Fruit fly (Drosophila melanogaster) whole organism, embryonic: ENCODE data around the gene meep.
A peak's percentile ranks its signal among the peaks of the same experiment; 100 is the strongest.

Experiments
- Adf1 ChIP-seq: fragments of 200-800 bp; sonication (Bioruptor generic); IDR thresholded peaks from 2 replicates; pipeline ENCODE4 v1.3.6; 2022; ENCODE audit warnings: missing biosample characterization, missing genetic modification characterization
- Atf6 ChIP-seq: fragments of 200-800 bp; sonication (Bioruptor generic); IDR thresholded peaks from 2 replicates; pipeline ENCODE4 v1.3.6; 2022; ENCODE audit warnings: missing biosample characterization, missing genetic modification characterization
- Bteb2 ChIP-seq: fragments of 200-800 bp; sonication (Bioruptor generic); optimal IDR thresholded peaks from 2 replicates; lab custom pipeline; 2016; ENCODE audit warnings: missing biosample characterization, missing genetic modification characterization
- CG11247 ChIP-seq: fragments of 200-800 bp; sonication (Bioruptor generic); IDR thresholded peaks from 2 replicates; pipeline ENCODE4 v1.3.6; 2022; ENCODE audit warnings: missing biosample characterization, missing genetic modification characterization
- CG12769 ChIP-seq: fragments of 200-800 bp; sonication (Bioruptor generic); optimal IDR thresholded peaks from 2 replicates; lab custom pipeline; 2019; ENCODE audit warnings: missing biosample characterization, mild to moderate bottlenecking, missing genetic modification characterization, moderate library complexity
- CG1647 ChIP-seq: fragments of 200-800 bp; sonication (Bioruptor generic); optimal IDR thresholded peaks from 3 replicates; lab custom pipeline; 2016; ENCODE audit warnings: missing biosample characterization, missing genetic modification characterization
- CG16863 ChIP-seq: fragments of 200-800 bp; sonication (Bioruptor generic); optimal IDR thresholded peaks from 3 replicates; lab custom pipeline; 2016; ENCODE audit warnings: missing biosample characterization, missing genetic modification characterization
- CG18476 ChIP-seq: fragments of 200-800 bp; sonication (Bioruptor generic); optimal IDR thresholded peaks from 2 replicates; lab custom pipeline; 2016; ENCODE audit warnings: missing biosample characterization, mild to moderate bottlenecking, missing genetic modification characterization
- CG2120 ChIP-seq: fragments of 200-800 bp; sonication (Bioruptor generic); optimal IDR thresholded peaks from 3 replicates; lab custom pipeline; 2016; ENCODE audit warnings: missing biosample characterization, missing genetic modification characterization
- CG2129 ChIP-seq: fragments of 200-800 bp; sonication (Bioruptor generic); IDR thresholded peaks from 2 replicates; pipeline ENCODE4 v1.3.6; 2022; ENCODE audit warnings: missing biosample characterization, missing genetic modification characterization; ENCODE audit not compliant: partially characterized antibody
- CG2199 ChIP-seq: fragments of 200-800 bp; sonication (Bioruptor generic); IDR thresholded peaks from 3 replicates; pipeline ENCODE4 v1.3.6; 2022; ENCODE audit warnings: missing biosample characterization, missing genetic modification characterization
- CG30431 ChIP-seq: fragments of 200-800 bp; sonication (Bioruptor generic); optimal IDR thresholded peaks from 2 replicates; lab custom pipeline; 2017; ENCODE audit warnings: missing biosample characterization, missing genetic modification characterization
- CG3163 ChIP-seq: fragments of 200-800 bp; sonication (Bioruptor generic); optimal IDR thresholded peaks from 3 replicates; lab custom pipeline; 2016; ENCODE audit warnings: missing biosample characterization, missing genetic modification characterization
- CG32772 ChIP-seq: fragments of 200-800 bp; sonication (Bioruptor generic); IDR thresholded peaks from 2 replicates; pipeline ENCODE4 v1.3.6; 2022; ENCODE audit warnings: missing biosample characterization, missing genetic modification characterization
- CG3407 ChIP-seq: fragments of 200-800 bp; sonication (Bioruptor generic); optimal IDR thresholded peaks from 2 replicates; lab custom pipeline; 2018; ENCODE audit warnings: missing biosample characterization, mild to moderate bottlenecking, missing genetic modification characterization
- CG42726 ChIP-seq: fragments of 200-800 bp; sonication (Bioruptor generic); IDR thresholded peaks from 2 replicates; pipeline ENCODE4 v1.3.6; 2022; ENCODE audit warnings: missing biosample characterization, missing genetic modification characterization; ENCODE audit not compliant: partially characterized antibody
- CG4617 ChIP-seq: fragments of 200-800 bp; sonication (Bioruptor generic); optimal IDR thresholded peaks from 3 replicates; lab custom pipeline; 2016; ENCODE audit warnings: missing biosample characterization, missing genetic modification characterization, borderline replicate concordance
- CG6791 ChIP-seq: fragments of 200-800 bp; sonication (Bioruptor generic); IDR thresholded peaks from 3 replicates; pipeline ENCODE4 v1.3.6; 2022; ENCODE audit warnings: missing biosample characterization, missing genetic modification characterization; ENCODE audit not compliant: partially characterized antibody
- CG7839 ChIP-seq: fragments of 200-800 bp; sonication (Bioruptor generic); optimal IDR thresholded peaks from 3 replicates; lab custom pipeline; 2018; ENCODE audit warnings: missing biosample characterization, mild to moderate bottlenecking, missing genetic modification characterization, moderate library complexity
- CG8359 ChIP-seq: fragments of 200-800 bp; sonication (Bioruptor generic); optimal IDR thresholded peaks from 2 replicates; lab custom pipeline; 2017; ENCODE audit warnings: missing biosample characterization, mild to moderate bottlenecking, missing genetic modification characterization, borderline replicate concordance
- CHES-1-like ChIP-seq: fragments of 200-800 bp; sonication (Bioruptor generic); optimal IDR thresholded peaks from 2 replicates; lab custom pipeline; 2016; ENCODE audit warnings: missing biosample characterization, missing genetic modification characterization
- Camta ChIP-seq: fragments of 200-800 bp; sonication (Bioruptor generic); optimal IDR thresholded peaks from 2 replicates; lab custom pipeline; 2016; ENCODE audit warnings: missing biosample characterization, missing genetic modification characterization
- Dbx ChIP-seq: fragments of 200-800 bp; sonication (Bioruptor generic); IDR thresholded peaks from 3 replicates; pipeline ENCODE4 v1.3.6; 2022; ENCODE audit warnings: missing biosample characterization, missing genetic modification characterization
- Dref ChIP-seq: fragments of 200-800 bp; sonication (Bioruptor generic); IDR thresholded peaks from 2 replicates; pipeline ENCODE4 v1.3.6; 2022; ENCODE audit warnings: missing biosample characterization, missing genetic modification characterization
- Fer3 ChIP-seq: fragments of 200-800 bp; sonication (Bioruptor generic); optimal IDR thresholded peaks from 2 replicates; lab custom pipeline; 2018; ENCODE audit warnings: missing biosample characterization, mild to moderate bottlenecking, missing genetic modification characterization, moderate library complexity
- GATAe ChIP-seq: fragments of 200-800 bp; sonication (Bioruptor generic); conservative IDR thresholded peaks from 2 replicates; pipeline ENCODE4 v1.3.6; 2022; ENCODE audit warnings: missing biosample characterization, missing genetic modification characterization
- Gug ChIP-seq: fragments of 200-800 bp; sonication (Bioruptor generic); IDR thresholded peaks from 4 replicates; pipeline ENCODE4 v1.3.6; 2022; ENCODE audit warnings: missing biosample characterization, missing genetic modification characterization
- H2.0 ChIP-seq: fragments of 200-800 bp; sonication (Bioruptor generic); IDR thresholded peaks from 2 replicates; pipeline ENCODE4 v1.3.6; 2022; ENCODE audit warnings: missing biosample characterization, missing genetic modification characterization
- HHEX ChIP-seq: fragments of 200-800 bp; sonication (Bioruptor generic); optimal IDR thresholded peaks from 3 replicates; lab custom pipeline; 2017; ENCODE audit warnings: missing biosample characterization, mild to moderate bottlenecking, missing genetic modification characterization, missing genetic modification reagents
- Lhr ChIP-seq: fragments of 200-800 bp; sonication (Bioruptor generic); optimal IDR thresholded peaks from 3 replicates; lab custom pipeline; 2017; ENCODE audit warnings: mild to moderate bottlenecking, missing biosample characterization, missing genetic modification reagents, missing genetic modification characterization
- Meics ChIP-seq: fragments of 200-800 bp; sonication (Bioruptor generic); optimal IDR thresholded peaks from 2 replicates; lab custom pipeline; 2017; ENCODE audit warnings: missing biosample characterization, mild to moderate bottlenecking, missing genetic modification characterization
- Nf-YB ChIP-seq: fragments of 200-800 bp; sonication (Bioruptor generic); optimal IDR thresholded peaks from 3 replicates; lab custom pipeline; 2019; ENCODE audit warnings: missing biosample characterization, mild to moderate bottlenecking, missing genetic modification characterization, moderate library complexity
- Oaz ChIP-seq: fragments of 200-800 bp; sonication (Bioruptor generic); IDR thresholded peaks from 2 replicates; pipeline ENCODE4 v1.3.6; 2022; ENCODE audit warnings: missing biosample characterization, missing genetic modification characterization
- Rfx ChIP-seq: fragments of 200-800 bp; sonication (Bioruptor generic); IDR thresholded peaks from 2 replicates; pipeline ENCODE4 v1.3.6; 2022; ENCODE audit warnings: missing biosample characterization, missing genetic modification characterization
- Taf1 ChIP-seq: fragments of 200-800 bp; sonication (Bioruptor generic); IDR thresholded peaks from 2 replicates; pipeline ENCODE4 v1.3.6; 2022; ENCODE audit warnings: missing biosample characterization, missing genetic modification characterization
- YL-1 ChIP-seq: fragments of 200-800 bp; sonication (Bioruptor generic); optimal IDR thresholded peaks from 3 replicates; lab custom pipeline; 2017; ENCODE audit warnings: missing biosample characterization, mild to moderate bottlenecking, missing genetic modification characterization
- ac ChIP-seq: fragments of 200-800 bp; sonication (Bioruptor generic); optimal IDR thresholded peaks from 3 replicates; lab custom pipeline; 2017; ENCODE audit warnings: missing biosample characterization, mild to moderate bottlenecking, missing genetic modification characterization
- aop ChIP-seq: fragments of 200-800 bp; sonication (Bioruptor generic); IDR thresholded peaks from 2 replicates; pipeline ENCODE4 v1.3.6; 2022; ENCODE audit warnings: missing biosample characterization, missing genetic modification characterization
- bab2 ChIP-seq: fragments of 200-800 bp; sonication (Bioruptor generic); optimal IDR thresholded peaks from 2 replicates; lab custom pipeline; 2016; ENCODE audit warnings: missing biosample characterization, missing genetic modification characterization
- bcd ChIP-seq: fragments of 200-800 bp; sonication (Bioruptor generic); optimal IDR thresholded peaks from 2 replicates; lab custom pipeline; 2017; ENCODE audit warnings: missing biosample characterization, mild to moderate bottlenecking, missing genetic modification characterization
- crol ChIP-seq: fragments of 200-800 bp; sonication (Bioruptor generic); IDR thresholded peaks from 2 replicates; pipeline ENCODE4 v1.3.6; 2022; ENCODE audit warnings: missing biosample characterization, missing genetic modification characterization
- dysf ChIP-seq: fragments of 200-800 bp; sonication (Bioruptor generic); IDR thresholded peaks from 3 replicates; pipeline ENCODE4 v1.3.6; 2022; ENCODE audit warnings: missing biosample characterization, missing genetic modification characterization
- ewg ChIP-seq: fragments of 200-800 bp; sonication (Bioruptor generic); optimal IDR thresholded peaks from 3 replicates; lab custom pipeline; 2017; ENCODE audit warnings: mild to moderate bottlenecking, missing biosample characterization, missing genetic modification reagents, missing genetic modification characterization
- kah ChIP-seq: fragments of 200-800 bp; sonication (Bioruptor generic); optimal IDR thresholded peaks from 2 replicates; lab custom pipeline; 2018; ENCODE audit warnings: missing biosample characterization, mild to moderate bottlenecking, missing genetic modification characterization
- kni ChIP-seq: fragments of 200-800 bp; sonication (Bioruptor generic); optimal IDR thresholded peaks from 3 replicates; lab custom pipeline; 2017; ENCODE audit warnings: mild to moderate bottlenecking, missing biosample characterization, missing genetic modification reagents, missing genetic modification characterization
- nmo ChIP-seq: fragments of 200-800 bp; sonication (Bioruptor generic); optimal IDR thresholded peaks from 2 replicates; lab custom pipeline; 2018; ENCODE audit warnings: missing biosample characterization, mild to moderate bottlenecking, missing genetic modification characterization, moderate library complexity
- pfk ChIP-seq: fragments of 200-800 bp; sonication (Bioruptor generic); optimal IDR thresholded peaks from 2 replicates; lab custom pipeline; 2018; ENCODE audit warnings: missing biosample characterization, mild to moderate bottlenecking, missing genetic modification characterization, moderate library complexity
- sens ChIP-seq: fragments of 200-800 bp; sonication (Bioruptor generic); peaks from one replicate; lab custom pipeline; 2016; ENCODE audit warnings: missing biosample characterization, missing genetic modification characterization
- sna ChIP-seq: fragments of 200-800 bp; sonication (Bioruptor generic); IDR thresholded peaks from 2 replicates; pipeline ENCODE4 v1.3.6; 2022; ENCODE audit warnings: missing biosample characterization, missing genetic modification characterization; ENCODE audit not compliant: partially characterized antibody
- ttk ChIP-seq: fragments of 200-800 bp; sonication (Bioruptor generic); IDR thresholded peaks from 2 replicates; pipeline ENCODE4 v2.1.2; 2022; ENCODE audit warnings: missing biosample characterization, missing genetic modification characterization
- vvl ChIP-seq: fragments of 200-800 bp; sonication (Bioruptor generic); IDR thresholded peaks from 2 replicates; pipeline ENCODE4 v1.3.6; 2022; ENCODE audit warnings: missing biosample characterization, missing genetic modification characterization

Gene meep

dm6 chr3L:1183467-1183866, 19.4 kb downstream of the meep start (continued):
- TF ChIP-seq CG3407 (no peak), Dref (GFP tag; lab: Robert Waterston, UW) (no peak), Adf1 (no peak), vvl (GFP tag; lab: Robert Waterston, UW) (0 out of 2 replicates have a peak, but pooled peaks have one; percentile 13), CG16863 (GFP tag; lab: Kevin White, UChicago) (no peak), sna (GFP tag; lab: Robert Waterston, UW) (no peak), Nf-YB (GFP tag; lab: Kevin White, UChicago) (no peak), CG8359 (GFP tag; lab: Kevin White, UChicago) (no peak), crol (no peak), CG1647 (GFP tag; lab: Kevin White, UChicago) (no peak), Atf6 (GFP tag; lab: Robert Waterston, UW) (peak; percentile 31; the same call in 1 of the 2 replicates), H2.0 (GFP tag; lab: Robert Waterston, UW) (peak; percentile 16; the same call in 1 of the 2 replicates), CG30431 (no peak), pfk (no peak), bcd (GFP tag; lab: Kevin White, UChicago) (peak; percentile 20), aop (GFP tag; lab: Robert Waterston, UW) (no peak), sens (GFP tag; lab: Kevin White, UChicago) (no peak), CG4617 (GFP tag; lab: Kevin White, UChicago) (no peak), CG12769 (peak; percentile 31), Fer3 (tag; lab: Kevin White, UChicago) (peak; percentile 7), Rfx (GFP tag; lab: Robert Waterston, UW) (peak; percentile 48; the same call in 1 of the 2 replicates), Dbx (GFP tag; lab: Robert Waterston, UW) (peak; percentile 60; the same call in 1 of the 3 replicates), CG2129 (GFP tag; lab: Robert Waterston, UW) (no peak), dysf (GFP tag; lab: Robert Waterston, UW) (peak; percentile 52; the same call in 1 of the 3 replicates), Meics (GFP tag; lab: Kevin White, UChicago) (peak; percentile 44), GATAe (GFP tag; lab: Robert Waterston, UW) (no peak), CG6791 (GFP tag; lab: Robert Waterston, UW) (no peak), kni (GFP tag; lab: Kevin White, UChicago) (no peak), CG7839 (tag; lab: Kevin White, UChicago) (peak; percentile 21), nmo (GFP tag; lab: Kevin White, UChicago) (no peak), Bteb2 (GFP tag; lab: Kevin White, UChicago) (no peak), CG18476 (GFP tag; lab: Kevin White, UChicago) (no peak), CG2199 (no peak), Gug (peak; percentile 34; the same call in 1 of the 4 replicates), Camta (peak; percentile 8), CG2120 (GFP tag; lab: Kevin White, UChicago) (peak; percentile 56), CG3163 (GFP tag; lab: Kevin White, UChicago) (no peak), CG42726 (GFP tag; lab: Robert Waterston, UW) (no peak), bab2 (GFP tag; lab: Kevin White, UChicago) (no peak), HHEX (GFP tag; lab: Kevin White, UChicago) (no peak), CG11247 (GFP tag; lab: Robert Waterston, UW) (peak; percentile 45), ewg (GFP tag; lab: Kevin White, UChicago) (no peak), Taf1 (GFP tag; lab: Robert Waterston, UW) (peak; percentile 33; the same call in 1 of the 2 replicates), Oaz (0 out of 2 replicates have a peak, but pooled peaks have one; percentile 27), kah (GFP tag; lab: Kevin White, UChicago) (no peak), YL-1 (GFP tag; lab: Kevin White, UChicago) (no peak), CG32772 (GFP tag; lab: Robert Waterston, UW) (no peak), ac (GFP tag; lab: Kevin White, UChicago) (no peak), Lhr (GFP tag; lab: Kevin White, UChicago) (no peak), CHES-1-like (GFP tag; lab: Kevin White, UChicago) (no peak), ttk (0 out of 2 replicates have a peak, but pooled peaks have one; percentile 21)
